Worm (Caenorhabditis elegans) whole organism, young adult: Measurements from ENCODE around the gene T26E4.9.

ENCODE experiments used
- F22D6.2 ChIP-seq: sonication (generic microtip); optimal IDR thresholded peaks from 2 replicates; lab custom pipeline; 2016; ENCODE audit warnings: mild to moderate bottlenecking, missing genetic modification characterization, missing compliant biosample characterization
- dpl-1 ChIP-seq: fragments of 150-350 bp; optimal IDR thresholded peaks from 2 replicates; lab custom pipeline; 2014; ENCODE audit warnings: missing biosample characterization, missing genetic modification reagents, missing genetic modification characterization
- efl-1 ChIP-seq: fragments of 150-350 bp; optimal IDR thresholded peaks from 2 replicates; lab custom pipeline; 2014; ENCODE audit warnings: missing biosample characterization, missing genetic modification reagents, missing genetic modification characterization
- ekl-4 ChIP-seq: fragments of 200-800 bp; sonication (Bioruptor generic); IDR thresholded peaks from 2 replicates; pipeline ENCODE4 v1.3.6; 2022; ENCODE audit warnings: missing genetic modification reagents, missing genetic modification characterization, missing compliant biosample characterization
- lsy-27 ChIP-seq: sonication (generic microtip); optimal IDR thresholded peaks from 2 replicates; lab custom pipeline; 2017; ENCODE audit warnings: missing genetic modification characterization, mild to moderate bottlenecking, missing compliant biosample characterization, antibody characterized with exemption, missing genotype, borderline replicate concordance; ENCODE audit not compliant: insufficient read depth
- mel-28 ChIP-seq: sonication (generic microtip); optimal IDR thresholded peaks from 2 replicates; lab custom pipeline; 2016; ENCODE audit warnings: borderline replicate concordance, mild to moderate bottlenecking, missing genetic modification characterization, missing compliant biosample characterization
- nfya-1 ChIP-seq: sonication (generic microtip); optimal IDR thresholded peaks from 2 replicates; lab custom pipeline; 2017; ENCODE audit warnings: antibody characterized with exemption, missing compliant biosample characterization, missing genetic modification characterization, borderline replicate concordance; ENCODE audit not compliant: insufficient read depth
- nhr-27 ChIP-seq: fragments of 200-800 bp; sonication (Bioruptor generic); optimal IDR thresholded peaks from 2 replicates; lab custom pipeline; 2018; ENCODE audit warnings: mild to moderate bottlenecking, missing genetic modification characterization, moderate library complexity, missing compliant biosample characterization
- pha-4 ChIP-seq: fragments of 150-350 bp; sonication (generic microtip); optimal IDR thresholded peaks from 2 replicates; lab custom pipeline; 2014; ENCODE audit warnings: missing biosample characterization, missing genetic modification reagents, missing genetic modification characterization
- snpc-1.1 ChIP-seq: sonication (generic microtip); optimal IDR thresholded peaks from 2 replicates; lab custom pipeline; 2017; ENCODE audit warnings: missing genetic modification characterization, mild to moderate bottlenecking, missing compliant biosample characterization, antibody characterized with exemption, moderate library complexity, missing genotype, missing genetic modification reagents; ENCODE audit not compliant: insufficient read depth
- unc-62 ChIP-seq: fragments of 150-350 bp; optimal IDR thresholded peaks from 2 replicates; lab custom pipeline; 2014; ENCODE audit warnings: missing biosample characterization, missing genetic modification reagents, missing genetic modification characterization
- ztf-25 ChIP-seq: fragments of 200-800 bp; sonication (Bioruptor generic); IDR thresholded peaks from 2 replicates; pipeline ENCODE4 v1.3.6; 2022; ENCODE audit warnings: missing genetic modification reagents, missing genetic modification characterization, missing compliant biosample characterization
- ztf-28 ChIP-seq: fragments of 200-800 bp; sonication (Bioruptor generic); IDR thresholded peaks from 2 replicates; pipeline ENCODE4 v1.3.6; 2022; ENCODE audit warnings: missing genetic modification reagents, missing genetic modification characterization, missing compliant biosample characterization

- TF ChIP-seq pha-4 (tag; lab: Kevin White, UChicago): no peak
- no peak for TF ChIP-seq nfya-1 (tag; lab: Kevin White, UChicago)
- TF ChIP-seq dpl-1 (GFP tag; lab: Kevin White, UChicago): no peak
- TF ChIP-seq nhr-27 (tag; lab: Kevin White, UChicago): no peak
- no peak for TF ChIP-seq lsy-27 (tag; lab: Kevin White, UChicago)
- no peak for TF ChIP-seq ztf-28 (GFP tag; lab: Robert Waterston, UW)
- no peak for TF ChIP-seq efl-1 (GFP tag; lab: Kevin White, UChicago)
- no peak for TF ChIP-seq unc-62 (GFP tag; lab: Kevin White, UChicago)
- no peak for TF ChIP-seq F22D6.2
- no peak for TF ChIP-seq mel-28 (tag; lab: Kevin White, UChicago)
- no peak for TF ChIP-seq ztf-25 (GFP tag; lab: Robert Waterston, UW)
- TF ChIP-seq snpc-1.1: no peak
- TF ChIP-seq ekl-4 (GFP tag; lab: Robert Waterston, UW): no peak
Measured at ce11 chrV:15773941-15774340, 28.6 kb downstream of the T26E4.9 start.
